Worm (Caenorhabditis elegans) whole organism, mixed stage, embryonic: Measurements from ENCODE around the gene T26H5.10.

Source experiments
- blmp-1 ChIP-seq: fragments of 150-350 bp; optimal IDR thresholded peaks from 2 replicates; lab custom pipeline; 2014; ENCODE audit warnings: missing biosample characterization, missing genetic modification characterization
- ceh-83 ChIP-seq: fragments of 200-800 bp; sonication (Bioruptor generic); optimal IDR thresholded peaks from 2 replicates; lab custom pipeline; 2018; ENCODE audit warnings: mild to moderate bottlenecking, missing genetic modification characterization, missing compliant biosample characterization
- elt-1 ChIP-seq: sonication (generic microtip); optimal IDR thresholded peaks from 2 replicates; lab custom pipeline; 2017; ENCODE audit warnings: missing genetic modification characterization, mild to moderate bottlenecking, missing compliant biosample characterization, antibody characterized with exemption, moderate library complexity, borderline replicate concordance; ENCODE audit not compliant: insufficient read depth
- flh-1 ChIP-seq: fragments of 200-800 bp; sonication (Bioruptor generic); optimal IDR thresholded peaks from 2 replicates; lab custom pipeline; 2018; ENCODE audit warnings: mild to moderate bottlenecking, missing genetic modification characterization, moderate library complexity, missing compliant biosample characterization
- lin-13 ChIP-seq: fragments of 150-350 bp; optimal IDR thresholded peaks from 2 replicates; lab custom pipeline; 2014; ENCODE audit warnings: missing biosample characterization, missing genetic modification characterization
- lsy-2 ChIP-seq: fragments of 150-350 bp; optimal IDR thresholded peaks from 2 replicates; lab custom pipeline; 2014; ENCODE audit warnings: missing biosample characterization, missing genetic modification characterization
- nhr-2 ChIP-seq: fragments of 150-350 bp; optimal IDR thresholded peaks from 2 replicates; lab custom pipeline; 2014; ENCODE audit warnings: missing biosample characterization, missing genetic modification characterization
- nhr-237 ChIP-seq: fragments of 150-350 bp; optimal IDR thresholded peaks from 2 replicates; lab custom pipeline; 2014; ENCODE audit warnings: missing biosample characterization, missing genetic modification characterization
- nhr-76 ChIP-seq: sonication (generic microtip); optimal IDR thresholded peaks from 2 replicates; lab custom pipeline; 2017; ENCODE audit warnings: missing biosample characterization, missing genetic modification characterization
- pha-4 ChIP-seq: fragments of 150-350 bp; optimal IDR thresholded peaks from 2 replicates; lab custom pipeline; 2018; ENCODE audit warnings: missing biosample characterization, missing genetic modification reagents, missing genetic modification characterization
- snpc-4 ChIP-seq: fragments of 150-350 bp; optimal IDR thresholded peaks from 2 replicates; lab custom pipeline; 2014; ENCODE audit warnings: missing biosample characterization, missing genetic modification characterization
- unc-62 ChIP-seq: fragments of 150-350 bp; optimal IDR thresholded peaks from 2 replicates; lab custom pipeline; 2014; ENCODE audit warnings: missing biosample characterization, missing genetic modification reagents, missing genetic modification characterization
- zip-8 ChIP-seq: fragments of 150-350 bp; optimal IDR thresholded peaks from 2 replicates; lab custom pipeline; 2014; ENCODE audit warnings: missing biosample characterization, missing genetic modification characterization
- ztf-11 ChIP-seq: fragments of 150-350 bp; optimal IDR thresholded peaks from 2 replicates; lab custom pipeline; 2014; ENCODE audit warnings: missing biosample characterization, missing genetic modification characterization

- TF ChIP-seq nhr-76 (tag; lab: Kevin White, UChicago) (no peak), lin-13 (tag; lab: Kevin White, UChicago) (no peak), nhr-2 (tag; lab: Kevin White, UChicago) (no peak), snpc-4 (tag; lab: Kevin White, UChicago) (no peak), elt-1 (tag; lab: Kevin White, UChicago) (no peak), blmp-1 (no peak), flh-1 (no peak), pha-4 (tag; lab: Kevin White, UChicago) (no peak), ceh-83 (no peak), ztf-11 (tag; lab: Kevin White, UChicago) (no peak), unc-62 (GFP tag; lab: Kevin White, UChicago) (no peak), lsy-2 (tag; lab: Kevin White, UChicago) (no peak), zip-8 (tag; lab: Kevin White, UChicago) (no peak), nhr-237 (no peak)
Observed at ce11 chrV:15399691-15400377, 43.8 kb downstream of the T26H5.10 start, which contains the start of the genes T06E6.15 and sri-7.
